Fruit fly (Drosophila melanogaster) whole organism, embryonic: ENCODE data around the gene Slob.

ENCODE experiments used
- Ada2b ChIP-seq: fragments of 200-800 bp; sonication (Bioruptor generic); IDR thresholded peaks from 2 replicates; pipeline ENCODE4 v1.3.6; 2022; ENCODE audit warnings: missing biosample characterization, missing genetic modification characterization
- Asciz ChIP-seq: fragments of 200-800 bp; sonication (Bioruptor generic); optimal IDR thresholded peaks from 2 replicates; lab custom pipeline; 2017; ENCODE audit warnings: missing biosample characterization, mild to moderate bottlenecking, missing genetic modification characterization, missing genetic modification reagents
- Atf6 ChIP-seq: fragments of 200-800 bp; sonication (Bioruptor generic); IDR thresholded peaks from 2 replicates; pipeline ENCODE4 v1.3.6; 2022; ENCODE audit warnings: missing biosample characterization, missing genetic modification characterization
- BtbVII ChIP-seq: fragments of 200-800 bp; sonication (Bioruptor generic); optimal IDR thresholded peaks from 3 replicates; lab custom pipeline; 2017; ENCODE audit warnings: missing biosample characterization, mild to moderate bottlenecking, missing genetic modification characterization
- C15 ChIP-seq: fragments of 200-800 bp; sonication (Bioruptor generic); IDR thresholded peaks from 3 replicates; pipeline ENCODE4 v1.3.6; 2022; ENCODE audit warnings: missing biosample characterization, missing genetic modification characterization
- CG11093 ChIP-seq: fragments of 200-800 bp; sonication (Bioruptor generic); IDR thresholded peaks from 3 replicates; pipeline ENCODE4 v1.3.6; 2022; ENCODE audit warnings: missing biosample characterization, missing genetic modification characterization
- CG12236 ChIP-seq: fragments of 200-800 bp; sonication (Bioruptor generic); optimal IDR thresholded peaks from 2 replicates; lab custom pipeline; 2016; ENCODE audit warnings: missing biosample characterization, missing genetic modification characterization
- CG1233 ChIP-seq: fragments of 200-800 bp; sonication (Bioruptor generic); optimal IDR thresholded peaks from 4 replicates; lab custom pipeline; 2018; ENCODE audit warnings: missing biosample characterization, mild to moderate bottlenecking, missing genetic modification characterization
- CG12942 ChIP-seq: fragments of 200-800 bp; sonication (Bioruptor generic); optimal IDR thresholded peaks from 3 replicates; lab custom pipeline; 2016; ENCODE audit warnings: missing biosample characterization, missing genetic modification characterization
- CG13424 ChIP-seq: fragments of 200-800 bp; sonication (Bioruptor generic); optimal IDR thresholded peaks from 2 replicates; lab custom pipeline; 2019; ENCODE audit warnings: missing biosample characterization, mild to moderate bottlenecking, missing genetic modification characterization, moderate library complexity
- CG13894 ChIP-seq: fragments of 200-800 bp; sonication (Bioruptor generic); optimal IDR thresholded peaks from 3 replicates; lab custom pipeline; 2018; ENCODE audit warnings: missing biosample characterization, mild to moderate bottlenecking, missing genetic modification characterization, moderate library complexity
- CG15601 ChIP-seq: fragments of 200-800 bp; sonication (Bioruptor generic); optimal IDR thresholded peaks from 3 replicates; lab custom pipeline; 2019; ENCODE audit warnings: missing biosample characterization, mild to moderate bottlenecking, missing genetic modification characterization, moderate library complexity
- CG2116 ChIP-seq: fragments of 200-800 bp; sonication (Bioruptor generic); optimal IDR thresholded peaks from 3 replicates; lab custom pipeline; 2018; ENCODE audit warnings: missing biosample characterization, mild to moderate bottlenecking, missing genetic modification characterization
- CG34224 ChIP-seq: fragments of 200-800 bp; sonication (Bioruptor generic); IDR thresholded peaks from 3 replicates; pipeline ENCODE4 v1.3.6; 2022; ENCODE audit warnings: missing biosample characterization, missing genetic modification characterization; ENCODE audit not compliant: partially characterized antibody
- CG34422 ChIP-seq: fragments of 200-800 bp; sonication (Bioruptor generic); IDR thresholded peaks from 3 replicates; pipeline ENCODE4 v1.3.6; 2022; ENCODE audit warnings: missing biosample characterization, missing genetic modification characterization
- CG3847 ChIP-seq: fragments of 200-800 bp; sonication (Bioruptor generic); IDR thresholded peaks from 2 replicates; pipeline ENCODE4 v1.3.6; 2022; ENCODE audit warnings: missing biosample characterization, missing genetic modification characterization
- CG4328 ChIP-seq: fragments of 200-800 bp; sonication (Bioruptor generic); optimal IDR thresholded peaks from 3 replicates; lab custom pipeline; 2017; ENCODE audit warnings: missing biosample characterization, missing genetic modification reagents, missing genetic modification characterization
- CG4707 ChIP-seq: fragments of 200-800 bp; sonication (Bioruptor generic); optimal IDR thresholded peaks from 2 replicates; lab custom pipeline; 2018; ENCODE audit warnings: missing biosample characterization, mild to moderate bottlenecking, missing genetic modification characterization, moderate library complexity
- CG7786 ChIP-seq: fragments of 200-800 bp; sonication (Bioruptor generic); optimal IDR thresholded peaks from 2 replicates; lab custom pipeline; 2016; ENCODE audit warnings: missing biosample characterization, missing genetic modification characterization
- CG9437 ChIP-seq: fragments of 200-800 bp; sonication (Bioruptor generic); optimal IDR thresholded peaks from 2 replicates; lab custom pipeline; 2018; ENCODE audit warnings: missing biosample characterization, mild to moderate bottlenecking, missing genetic modification characterization
- D19B ChIP-seq: fragments of 200-800 bp; sonication (Bioruptor generic); optimal IDR thresholded peaks from 2 replicates; lab custom pipeline; 2017; ENCODE audit warnings: missing biosample characterization, mild to moderate bottlenecking, missing genetic modification characterization
- Dip3 ChIP-seq: fragments of 200-800 bp; sonication (Bioruptor generic); optimal IDR thresholded peaks from 3 replicates; lab custom pipeline; 2016; ENCODE audit warnings: missing biosample characterization, missing genetic modification characterization
- Doc2 ChIP-seq: fragments of 200-800 bp; sonication (Bioruptor generic); IDR thresholded peaks from 2 replicates; pipeline ENCODE4 v1.3.6; 2022; ENCODE audit warnings: missing biosample characterization, missing genetic modification characterization
- Dp ChIP-seq: fragments of 200-800 bp; sonication (Bioruptor generic); optimal IDR thresholded peaks from 2 replicates; lab custom pipeline; 2018; ENCODE audit warnings: missing biosample characterization, mild to moderate bottlenecking, missing genetic modification characterization, moderate library complexity
- GATAe ChIP-seq: fragments of 200-800 bp; sonication (Bioruptor generic); conservative IDR thresholded peaks from 2 replicates; pipeline ENCODE4 v1.3.6; 2022; ENCODE audit warnings: missing biosample characterization, missing genetic modification characterization
- Hey ChIP-seq: fragments of 200-800 bp; sonication (Bioruptor generic); optimal IDR thresholded peaks from 3 replicates; lab custom pipeline; 2018; ENCODE audit warnings: missing biosample characterization, mild to moderate bottlenecking, missing genetic modification characterization
- Hr51 ChIP-seq, 2 experiments: fragments of 200-800 bp; sonication (Bioruptor generic); optimal IDR thresholded peaks; 2 replicates in 1 of 2; 3 replicates in 1 of 2; lab custom pipeline; 2016 to 2018; ENCODE audit warnings: missing biosample characterization in 2 of 2, missing genetic modification characterization in 2 of 2, mild to moderate bottlenecking in 1 of 2, moderate library complexity in 1 of 2
- MTF-1 ChIP-seq: fragments of 200-800 bp; sonication (Bioruptor generic); optimal IDR thresholded peaks from 2 replicates; lab custom pipeline; 2018; ENCODE audit warnings: missing biosample characterization, mild to moderate bottlenecking, missing genetic modification characterization, borderline replicate concordance
- Max ChIP-seq: fragments of 200-800 bp; sonication (Bioruptor generic); optimal IDR thresholded peaks from 2 replicates; lab custom pipeline; 2016; ENCODE audit warnings: missing biosample characterization, mild to moderate bottlenecking, missing genetic modification characterization
- Myb ChIP-seq: fragments of 200-800 bp; sonication (Bioruptor generic); optimal IDR thresholded peaks from 2 replicates; lab custom pipeline; 2016; ENCODE audit warnings: missing biosample characterization, missing genetic modification characterization
- Ptx1 ChIP-seq: fragments of 200-800 bp; sonication (Bioruptor generic); IDR thresholded peaks from 2 replicates; pipeline ENCODE4 v1.3.6; 2022; ENCODE audit warnings: missing biosample characterization, missing genetic modification characterization
- Ravus ChIP-seq: fragments of 200-800 bp; sonication (Bioruptor generic); IDR thresholded peaks from 2 replicates; pipeline ENCODE4 v1.3.6; 2022; ENCODE audit warnings: missing biosample characterization, missing genetic modification characterization
- Sox100B ChIP-seq: fragments of 200-800 bp; sonication (Bioruptor generic); optimal IDR thresholded peaks from 3 replicates; lab custom pipeline; 2018; ENCODE audit warnings: missing biosample characterization, mild to moderate bottlenecking, missing genetic modification characterization
- Xbp1 ChIP-seq: fragments of 200-800 bp; sonication (Bioruptor generic); optimal IDR thresholded peaks from 3 replicates; lab custom pipeline; 2016; ENCODE audit warnings: missing biosample characterization, mild to moderate bottlenecking, missing genetic modification characterization
- az2 ChIP-seq: fragments of 200-800 bp; sonication (Bioruptor generic); optimal IDR thresholded peaks from 3 replicates; lab custom pipeline; 2016; ENCODE audit warnings: missing biosample characterization, missing genetic modification characterization
- croc ChIP-seq: fragments of 200-800 bp; sonication (Bioruptor generic); conservative IDR thresholded peaks from 3 replicates; pipeline ENCODE4 v1.3.6; 2022; ENCODE audit warnings: missing biosample characterization, missing genetic modification characterization
- dati ChIP-seq: fragments of 200-800 bp; sonication (Bioruptor generic); IDR thresholded peaks from 2 replicates; pipeline ENCODE4 v1.3.6; 2022; ENCODE audit warnings: missing biosample characterization, missing genetic modification characterization
- dimm ChIP-seq: fragments of 200-800 bp; sonication (Bioruptor generic); IDR thresholded peaks from 2 replicates; pipeline ENCODE4 v1.3.6; 2022; ENCODE audit warnings: missing biosample characterization, missing genetic modification characterization
- dmrt11E ChIP-seq: fragments of 200-800 bp; sonication (Bioruptor generic); optimal IDR thresholded peaks from 3 replicates; lab custom pipeline; 2018; ENCODE audit warnings: missing biosample characterization, mild to moderate bottlenecking, missing genetic modification characterization, moderate library complexity
- esg ChIP-seq: fragments of 200-800 bp; sonication (Bioruptor generic); conservative IDR thresholded peaks from 2 replicates; pipeline ENCODE4 v1.3.6; 2022; ENCODE audit warnings: missing biosample characterization, missing genetic modification characterization
- eve ChIP-seq, 2 experiments: fragments of >200 bp; optimal IDR thresholded peaks; 2 replicates each; lab custom pipeline; 2017; ENCODE audit warnings: missing biosample characterization in 2 of 2, missing genetic modification characterization in 2 of 2
- prd ChIP-seq, 3 experiments: fragments of >200 bp in 2 of 3; fragments of 200-800 bp in 1 of 3; sonication (Bioruptor generic) in 1 of 3; optimal IDR thresholded peaks in 2 of 3; IDR thresholded peaks in 1 of 3; 2 replicates in 2 of 3; 3 replicates in 1 of 3; pipeline versions ENCODE4 v1.3.6 to Lab custom; 2017 to 2022; ENCODE audit warnings: missing biosample characterization in 1 of 3, missing genetic modification characterization in 1 of 3
- row ChIP-seq: fragments of 200-800 bp; sonication (Bioruptor generic); IDR thresholded peaks from 3 replicates; pipeline ENCODE4 v1.3.6; 2022; ENCODE audit warnings: missing biosample characterization, missing genetic modification characterization
- sc ChIP-seq, 3 experiments: fragments of >200 bp in 2 of 3; fragments of 200-800 bp in 1 of 3; sonication (Bioruptor generic) in 1 of 3; optimal IDR thresholded peaks; 2 replicates in 2 of 3; 3 replicates in 1 of 3; lab custom pipeline; 2017; ENCODE audit warnings: mild to moderate bottlenecking in 1 of 3, missing biosample characterization in 1 of 3, missing genetic modification characterization in 1 of 3, missing genetic modification reagents in 1 of 3
- scrt ChIP-seq: fragments of 200-800 bp; sonication (Bioruptor generic); optimal IDR thresholded peaks from 2 replicates; lab custom pipeline; 2018; ENCODE audit warnings: missing biosample characterization, mild to moderate bottlenecking, missing genetic modification characterization, moderate library complexity
- sens-2 ChIP-seq: fragments of 200-800 bp; sonication (Bioruptor generic); IDR thresholded peaks from 2 replicates; pipeline ENCODE4 v1.3.6; 2022; ENCODE audit warnings: missing biosample characterization, missing genetic modification characterization
- seq ChIP-seq: fragments of 200-800 bp; sonication (Bioruptor generic); IDR thresholded peaks from 2 replicates; pipeline ENCODE4 v1.3.6; 2022; ENCODE audit warnings: missing biosample characterization, missing genetic modification characterization
- sug ChIP-seq: fragments of 200-800 bp; optimal IDR thresholded peaks from 2 replicates; lab custom pipeline; 2019; ENCODE audit warnings: missing biosample characterization, mild to moderate bottlenecking, missing genetic modification characterization, moderate library complexity
- tna ChIP-seq: fragments of 200-800 bp; sonication (Bioruptor generic); IDR thresholded peaks from 2 replicates; pipeline ENCODE4 v1.3.6; 2022; ENCODE audit warnings: missing biosample characterization, missing genetic modification characterization; ENCODE audit not compliant: partially characterized antibody
- unpg ChIP-seq: fragments of 200-800 bp; sonication (Bioruptor generic); optimal IDR thresholded peaks from 3 replicates; lab custom pipeline; 2018; ENCODE audit warnings: missing biosample characterization, mild to moderate bottlenecking, missing genetic modification characterization, moderate library complexity

Gene Slob

DNA sequence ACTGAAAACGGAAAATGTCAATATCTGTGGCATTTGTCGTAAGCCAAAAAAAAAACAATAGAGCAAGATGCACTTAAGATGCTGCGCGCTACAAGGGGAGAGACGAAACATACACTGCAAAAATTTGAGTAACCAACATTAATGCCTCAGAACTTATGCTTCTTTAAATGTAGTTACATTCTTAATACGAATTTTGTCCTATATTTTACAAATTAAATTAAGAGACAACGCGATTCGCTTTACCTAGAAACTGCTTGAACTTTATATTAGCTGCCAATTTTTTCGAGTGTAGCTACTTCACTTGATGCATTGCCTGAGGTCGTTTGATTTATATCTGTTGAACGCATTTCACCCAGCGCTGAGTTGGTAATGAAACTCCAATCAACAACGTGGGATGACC, 78.0 kb downstream of the Slob start:
- TF ChIP-seq dati (peak; percentile 66), Atf6 (no peak; the same call in 1 of the 2 replicates), CG13894 (tag; lab: Kevin White, UChicago) (no peak), CG4707 (GFP tag; lab: Kevin White, UChicago) (peak; percentile 58), Doc2 (GFP tag; lab: Robert Waterston, UW) (no peak), scrt (GFP tag; lab: Kevin White, UChicago) (peak; percentile 45), prd (optimal IDR thresholded peaks at IDR 0.05; lab: Kevin White, UChicago) (no peak), prd (GFP tag; IDR thresholded peaks at IDR 0.05; lab: Robert Waterston, UW) (peak; percentile 93), esg (peak; percentile 75), unpg (GFP tag; lab: Kevin White, UChicago) (peak; percentile 92), Hr51 (GFP tag; optimal IDR thresholded peaks at IDR 0.05; lab: Kevin White, UChicago) (peak; percentile 42 to 78), D19B (GFP tag; lab: Kevin White, UChicago) (no peak), Asciz (GFP tag; lab: Kevin White, UChicago) (peak; percentile 87), sc (optimal IDR thresholded peaks at IDR 0.05; lab: Kevin White, UChicago) (no peak), sc (GFP tag; optimal IDR thresholded peaks at IDR 0.05; lab: Kevin White, UChicago) (peak; percentile 77), row (GFP tag; lab: Robert Waterston, UW) (peak; percentile 82), CG11093 (peak; percentile 77), Ada2b (peak; percentile 59), CG12236 (GFP tag; lab: Kevin White, UChicago) (peak; percentile 77), Dp (GFP tag; lab: Kevin White, UChicago) (no peak), seq (no peak), Dip3 (GFP tag; lab: Kevin White, UChicago) (peak; percentile 38), Xbp1 (peak; percentile 84), C15 (GFP tag; lab: Robert Waterston, UW) (no peak), CG34422 (GFP tag; lab: Robert Waterston, UW) (peak; percentile 68; the same call in 2 of the 3 replicates), CG12942 (GFP tag; lab: Kevin White, UChicago) (peak; percentile 73), Hey (no peak), tna (GFP tag; lab: Robert Waterston, UW) (no peak), sug (tag; lab: Kevin White, UChicago) (no peak), CG2116 (GFP tag; lab: Kevin White, UChicago) (peak; percentile 51), sens-2 (GFP tag; lab: Robert Waterston, UW) (peak; percentile 94), BtbVII (GFP tag; lab: Kevin White, UChicago) (peak; percentile 20), croc (GFP tag; lab: Robert Waterston, UW) (peak; percentile 87), eve (GFP tag; optimal IDR thresholded peaks at IDR 0.05; lab: Kevin White, UChicago) (peak; percentile 32 to 96), CG7786 (GFP tag; lab: Kevin White, UChicago) (peak; percentile 54), dimm (peak; percentile 74), CG9437 (GFP tag; lab: Kevin White, UChicago) (peak; percentile 54), Ravus (no peak), CG34224 (GFP tag; lab: Robert Waterston, UW) (no peak), Sox100B (peak; percentile 77), Myb (GFP tag; lab: Kevin White, UChicago) (peak; percentile 0), az2 (peak; percentile 92), CG1233 (GFP tag; lab: Kevin White, UChicago) (peak; percentile 82), Max (peak; percentile 81), MTF-1 (peak; percentile 60), CG3847 (GFP tag; lab: Robert Waterston, UW) (no peak), dmrt11E (tag; lab: Kevin White, UChicago) (peak; percentile 96), CG13424 (tag; lab: Kevin White, UChicago) (peak; percentile 77), CG4328 (GFP tag; lab: Kevin White, UChicago) (peak; percentile 58), CG15601 (peak; percentile 87), Ptx1 (GFP tag; lab: Robert Waterston, UW) (peak; percentile 80), GATAe (GFP tag; lab: Robert Waterston, UW) (no peak)
